Worm (Caenorhabditis elegans) whole organism, L4 larva: ENCODE measurements around the gene M01H9.3.

Experiments
- D1046.2 ChIP-seq: fragments of 200-800 bp; sonication (Bioruptor generic); IDR thresholded peaks from 2 replicates; pipeline ENCODE4 v1.3.6; 2022; ENCODE audit warnings: missing genetic modification characterization, missing compliant biosample characterization
- F37D6.2 ChIP-seq: sonication (generic microtip); optimal IDR thresholded peaks from 2 replicates; lab custom pipeline; 2016; ENCODE audit warnings: mild to moderate bottlenecking, missing genetic modification characterization, missing compliant biosample characterization
- R02D3.7 ChIP-seq: fragments of 150-350 bp; sonication (generic microtip); optimal IDR thresholded peaks from 3 replicates; lab custom pipeline; 2014; ENCODE audit warnings: missing biosample characterization, missing genetic modification characterization
- T20F7.1 ChIP-seq: fragments of 200-800 bp; sonication (Bioruptor generic); optimal IDR thresholded peaks from 2 replicates; lab custom pipeline; 2018; ENCODE audit warnings: mild to moderate bottlenecking, missing genetic modification characterization, missing compliant biosample characterization
- T26A8.4 ChIP-seq: fragments of 200-800 bp; sonication (Bioruptor generic); IDR thresholded peaks from 2 replicates; pipeline ENCODE4 v1.3.6; 2022; ENCODE audit warnings: missing genetic modification characterization, missing compliant biosample characterization
- Y105C5A.15 ChIP-seq: fragments of 200-800 bp; sonication (Bioruptor generic); IDR thresholded peaks from 2 replicates; pipeline ENCODE4 v1.3.6; 2022; ENCODE audit warnings: missing genetic modification characterization, missing compliant biosample characterization
- Y48G9A.11 ChIP-seq: fragments of 200-800 bp; sonication (Bioruptor generic); IDR thresholded peaks from 2 replicates; pipeline ENCODE4 v1.3.6; 2022; ENCODE audit warnings: missing genetic modification reagents, missing genetic modification characterization, missing compliant biosample characterization
- Y5F2A.4 ChIP-seq: fragments of 200-800 bp; sonication (Bioruptor generic); optimal IDR thresholded peaks from 2 replicates; lab custom pipeline; 2018; ENCODE audit warnings: mild to moderate bottlenecking, missing genetic modification characterization, missing compliant biosample characterization
- ZK337.2 ChIP-seq: fragments of 200-800 bp; sonication (Bioruptor generic); IDR thresholded peaks from 2 replicates; pipeline ENCODE4 v1.3.6; 2022; ENCODE audit warnings: missing genetic modification reagents, missing genetic modification characterization, missing compliant biosample characterization
- ZK546.5 ChIP-seq, 2 experiments: sonication (generic microtip); optimal IDR thresholded peaks; 2 replicates each; lab custom pipeline; 2017; ENCODE audit warnings: missing biosample characterization in 2 of 2, missing genetic modification characterization in 2 of 2
- aha-1 ChIP-seq: fragments of 150-350 bp; peaks from one replicate; lab custom pipeline; 2014; ENCODE audit warnings: missing biosample characterization, missing genetic modification characterization
- attf-4 ChIP-seq: sonication (generic microtip); optimal IDR thresholded peaks from 3 replicates; lab custom pipeline; 2017; ENCODE audit warnings: missing biosample characterization, missing genetic modification characterization
- ceh-44 ChIP-seq: fragments of 200-800 bp; sonication (Bioruptor generic); IDR thresholded peaks from 2 replicates; pipeline ENCODE4 v1.3.6; 2022; ENCODE audit warnings: missing genetic modification reagents, missing genetic modification characterization, missing compliant biosample characterization
- ceh-62 ChIP-seq: sonication (generic microtip); optimal IDR thresholded peaks from 2 replicates; lab custom pipeline; 2017; ENCODE audit warnings: missing biosample characterization, missing genetic modification characterization
- ceh-82 ChIP-seq: sonication (generic microtip); optimal IDR thresholded peaks from 2 replicates; lab custom pipeline; 2017; ENCODE audit warnings: missing biosample characterization, missing genetic modification characterization
- ces-1 ChIP-seq: fragments of 150-350 bp; sonication (generic microtip); optimal IDR thresholded peaks from 4 replicates; lab custom pipeline; 2014; ENCODE audit warnings: missing biosample characterization, missing genetic modification reagents, missing genetic modification characterization
- ctbp-1 ChIP-seq: fragments of 200-800 bp; sonication (Bioruptor generic); IDR thresholded peaks from 2 replicates; pipeline ENCODE4 v1.3.6; 2022; ENCODE audit warnings: missing genetic modification reagents, missing genetic modification characterization, missing compliant biosample characterization
- daf-12 ChIP-seq: fragments of 150-350 bp; optimal IDR thresholded peaks from 2 replicates; lab custom pipeline; 2014; ENCODE audit warnings: missing biosample characterization, missing genetic modification reagents, missing genetic modification characterization
- dmd-6 ChIP-seq: fragments of 200-800 bp; sonication (Bioruptor generic); IDR thresholded peaks from 2 replicates; pipeline ENCODE4 v1.3.6; 2022; ENCODE audit warnings: missing genetic modification reagents, missing genetic modification characterization, missing compliant biosample characterization
- dmd-9 ChIP-seq: fragments of 200-800 bp; sonication (Bioruptor generic); IDR thresholded peaks from 2 replicates; pipeline ENCODE4 v1.3.6; 2022; ENCODE audit warnings: missing genetic modification reagents, missing genetic modification characterization, missing compliant biosample characterization
- egl-27 ChIP-seq: sonication (generic microtip); optimal IDR thresholded peaks from 3 replicates; lab custom pipeline; 2017; ENCODE audit warnings: missing biosample characterization, missing genetic modification reagents, missing genetic modification characterization
- egl-43 ChIP-seq: fragments of 200-800 bp; sonication (Bioruptor generic); IDR thresholded peaks from 2 replicates; pipeline ENCODE4 v1.3.6; 2022; ENCODE audit warnings: missing genetic modification reagents, missing genetic modification characterization, missing compliant biosample characterization
- hif-1 ChIP-seq, 2 experiments: sonication (generic microtip); optimal IDR thresholded peaks; 2 replicates each; lab custom pipeline; 2016 to 2017; ENCODE audit warnings: missing compliant biosample characterization in 2 of 2, missing genetic modification characterization in 2 of 2, missing genetic modification reagents in 2 of 2, missing genotype in 2 of 2, mild to moderate bottlenecking in 1 of 2
- hlh-11 ChIP-seq: fragments of 200-800 bp; sonication (Bioruptor generic); optimal IDR thresholded peaks from 2 replicates; lab custom pipeline; 2018; ENCODE audit warnings: mild to moderate bottlenecking, missing genetic modification characterization, missing compliant biosample characterization
- hmg-1.1 ChIP-seq: fragments of 200-800 bp; sonication (Bioruptor generic); IDR thresholded peaks from 2 replicates; pipeline ENCODE4 v1.3.6; 2022; ENCODE audit warnings: missing genetic modification reagents, missing genetic modification characterization, missing compliant biosample characterization
- lim-7 ChIP-seq: fragments of 200-800 bp; sonication (Bioruptor generic); IDR thresholded peaks from 2 replicates; pipeline ENCODE4 v1.3.6; 2022; ENCODE audit warnings: missing genetic modification characterization, missing compliant biosample characterization
- lin-15B ChIP-seq: fragments of 150-350 bp; sonication (generic microtip); optimal IDR thresholded peaks from 3 replicates; lab custom pipeline; 2014; ENCODE audit warnings: missing biosample characterization, missing genetic modification characterization
- madf-9 ChIP-seq: fragments of 200-800 bp; sonication (Bioruptor generic); conservative IDR thresholded peaks from 2 replicates; pipeline ENCODE4 v1.3.6; 2022; ENCODE audit warnings: missing genetic modification reagents, missing genetic modification characterization, missing compliant biosample characterization
- mdl-1 ChIP-seq, 2 experiments: fragments of 150-350 bp in 1 of 2; sonication (generic microtip) in 1 of 2; optimal IDR thresholded peaks; 2 replicates each; lab custom pipeline; 2014 to 2017; ENCODE audit warnings: missing biosample characterization in 2 of 2, missing genetic modification characterization in 2 of 2
- mdt-29 ChIP-seq: fragments of 200-800 bp; sonication (Bioruptor generic); IDR thresholded peaks from 2 replicates; pipeline ENCODE4 v1.3.6; 2022; ENCODE audit warnings: missing genetic modification reagents, missing genetic modification characterization, missing compliant biosample characterization
- mxl-3 ChIP-seq: fragments of 200-800 bp; sonication (Bioruptor generic); optimal IDR thresholded peaks from 2 replicates; lab custom pipeline; 2018; ENCODE audit warnings: mild to moderate bottlenecking, missing genetic modification characterization, missing compliant biosample characterization
- nhr-102 ChIP-seq: sonication (generic microtip); optimal IDR thresholded peaks from 2 replicates; lab custom pipeline; 2016; ENCODE audit warnings: mild to moderate bottlenecking, missing genetic modification characterization, moderate library complexity, missing compliant biosample characterization
- nhr-11 ChIP-seq: fragments of 150-350 bp; optimal IDR thresholded peaks from 2 replicates; lab custom pipeline; 2014; ENCODE audit warnings: missing biosample characterization, missing genetic modification characterization
- nhr-25 ChIP-seq: sonication (generic microtip); optimal IDR thresholded peaks from 2 replicates; lab custom pipeline; 2017; ENCODE audit warnings: missing genetic modification characterization, mild to moderate bottlenecking, missing compliant biosample characterization, antibody characterized with exemption, moderate library complexity, borderline replicate concordance; ENCODE audit not compliant: insufficient read depth
- pha-4 ChIP-seq, 2 experiments: fragments of 150-350 bp in 1 of 2; fragments of 200-800 bp in 1 of 2; sonication (Bioruptor generic) in 1 of 2; IDR thresholded peaks in 1 of 2; optimal IDR thresholded peaks in 1 of 2; 2 replicates each; pipeline versions ENCODE4 v1.3.6 to Lab custom; 2014 to 2022; ENCODE audit warnings: missing genetic modification characterization in 2 of 2, missing genetic modification reagents in 2 of 2, missing biosample characterization in 1 of 2, missing compliant biosample characterization in 1 of 2
- sdz-12 ChIP-seq: fragments of 200-800 bp; sonication (Bioruptor generic); optimal IDR thresholded peaks from 2 replicates; lab custom pipeline; 2018; ENCODE audit warnings: mild to moderate bottlenecking, missing genetic modification characterization, missing compliant biosample characterization
- set-16 ChIP-seq: fragments of 200-800 bp; sonication (Bioruptor generic); IDR thresholded peaks from 2 replicates; pipeline ENCODE4 v1.3.6; 2022; ENCODE audit warnings: missing genetic modification reagents, missing genetic modification characterization, missing compliant biosample characterization
- skn-1 ChIP-seq: fragments of 150-350 bp; optimal IDR thresholded peaks from 2 replicates; lab custom pipeline; 2014; ENCODE audit warnings: missing biosample characterization, missing genetic modification characterization
- snpc-1.2 ChIP-seq: fragments of 200-800 bp; sonication (Bioruptor generic); IDR thresholded peaks from 2 replicates; pipeline ENCODE4 v1.3.6; 2022; ENCODE audit warnings: missing genetic modification reagents, missing genetic modification characterization, missing compliant biosample characterization
- tra-1 ChIP-seq: fragments of 200-800 bp; sonication (Bioruptor generic); IDR thresholded peaks from 2 replicates; pipeline ENCODE4 v1.3.6; 2022; ENCODE audit warnings: missing genetic modification reagents, missing genetic modification characterization, missing compliant biosample characterization
- unc-39 ChIP-seq: sonication (generic microtip); optimal IDR thresholded peaks from 2 replicates; lab custom pipeline; 2017; ENCODE audit warnings: missing biosample characterization, missing genetic modification characterization
- zag-1 ChIP-seq: fragments of 150-350 bp; optimal IDR thresholded peaks from 2 replicates; lab custom pipeline; 2014; ENCODE audit warnings: missing biosample characterization, missing genetic modification characterization
- zfp-2 ChIP-seq: sonication (generic microtip); optimal IDR thresholded peaks from 2 replicates; lab custom pipeline; 2016; ENCODE audit warnings: mild to moderate bottlenecking, missing genetic modification characterization, missing compliant biosample characterization
- zfp-3 ChIP-seq: fragments of 200-800 bp; sonication (Bioruptor generic); conservative IDR thresholded peaks from 2 replicates; pipeline ENCODE4 v1.3.6; 2022; ENCODE audit warnings: missing genetic modification reagents, missing genetic modification characterization, missing compliant biosample characterization

M01H9.3 gene

DNA sequence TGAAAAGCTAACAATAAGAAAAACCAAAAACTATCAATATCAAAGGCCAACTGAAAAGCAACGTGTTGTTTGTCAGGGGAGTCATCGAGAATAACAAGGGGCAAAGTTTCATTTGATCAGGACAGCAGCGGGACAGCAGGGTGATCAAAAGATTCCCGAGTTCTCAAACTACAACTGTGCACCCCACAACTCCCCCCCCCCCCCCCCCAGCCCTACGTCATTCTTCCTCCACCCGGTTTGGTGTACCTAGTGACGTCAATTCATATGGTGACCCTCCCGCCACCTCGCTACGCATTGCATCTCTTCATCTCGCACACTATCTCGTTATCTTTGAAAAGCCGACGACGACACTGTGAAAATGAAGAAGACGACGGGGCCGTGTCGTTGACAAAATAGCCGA lies 3.1 kb downstream of the M01H9.3 start:
- no peak for TF ChIP-seq nhr-25
- peak in 1 of 2 experiments; percentile 16 for TF ChIP-seq hif-1 (tag; optimal IDR thresholded peaks at IDR 0.05; lab: Kevin White, UChicago)
- TF ChIP-seq D1046.2 (GFP tag; lab: Robert Waterston, UW): no peak
- 0 out of 2 replicates have a peak, but pooled peaks have one; percentile 25 for TF ChIP-seq madf-9 (GFP tag; lab: Robert Waterston, UW)
- TF ChIP-seq hlh-11 (tag; lab: Kevin White, UChicago): peak; percentile 58
- TF ChIP-seq zfp-3 (GFP tag; lab: Robert Waterston, UW): no peak
- TF ChIP-seq nhr-102 (tag; lab: Kevin White, UChicago): no peak
- TF ChIP-seq ceh-44: no peak
- TF ChIP-seq ctbp-1 (GFP tag; lab: Robert Waterston, UW): 0 out of 2 replicates have a peak, but pooled peaks have one; percentile 32
- no peak for TF ChIP-seq unc-39
- no peak for TF ChIP-seq ZK546.5 (tag; optimal IDR thresholded peaks at IDR 0.05; lab: Kevin White, UChicago)
- no peak for TF ChIP-seq lin-15B
- 0 out of 2 replicates have a peak, but pooled peaks have one; percentile 13 for TF ChIP-seq hmg-1.1 (GFP tag; lab: Robert Waterston, UW)
- TF ChIP-seq set-16 (GFP tag; lab: Robert Waterston, UW): peak; percentile 65
- no peak for TF ChIP-seq dmd-6 (GFP tag; lab: Robert Waterston, UW)
- no peak for TF ChIP-seq F37D6.2 (tag; lab: Kevin White, UChicago)
- no peak for TF ChIP-seq ces-1 (GFP tag; lab: Kevin White, UChicago)
- TF ChIP-seq ZK337.2: no peak
- TF ChIP-seq Y105C5A.15: no peak
- no peak for TF ChIP-seq attf-4 (tag; lab: Kevin White, UChicago)
- no peak for TF ChIP-seq daf-12 (tag; lab: Kevin White, UChicago)
- no peak for TF ChIP-seq ceh-82 (tag; lab: Kevin White, UChicago)
- TF ChIP-seq lim-7 (GFP tag; lab: Robert Waterston, UW): 0 out of 2 replicates have a peak, but pooled peaks have one; percentile 27
- peak; percentile 9; the same call in 1 of the 2 replicates for TF ChIP-seq pha-4 (GFP tag; IDR thresholded peaks at IDR 0.05; lab: Robert Waterston, UW)
- no peak for TF ChIP-seq pha-4 (tag; optimal IDR thresholded peaks at IDR 0.05; lab: Kevin White, UChicago)
- no peak for TF ChIP-seq aha-1 (tag; lab: Kevin White, UChicago)
- TF ChIP-seq T20F7.1 (GFP tag; lab: Kevin White, UChicago): no peak
- peak; percentile 36; the same call in 1 of the 2 replicates for TF ChIP-seq T26A8.4 (GFP tag; lab: Robert Waterston, UW)
- TF ChIP-seq zfp-2 (tag; lab: Kevin White, UChicago): no peak
- TF ChIP-seq mxl-3 (GFP tag; lab: Kevin White, UChicago): peak; percentile 24
- no peak for TF ChIP-seq tra-1 (GFP tag; lab: Robert Waterston, UW)
- TF ChIP-seq snpc-1.2 (GFP tag; lab: Robert Waterston, UW): no peak
- no peak for TF ChIP-seq egl-27 (tag; lab: Kevin White, UChicago)
- peak; percentile 28; the same call in 1 of the 2 replicates for TF ChIP-seq mdt-29 (GFP tag; lab: Robert Waterston, UW)
- TF ChIP-seq egl-43 (GFP tag; lab: Robert Waterston, UW): 0 out of 2 replicates have a peak, but pooled peaks have one; percentile 41
- TF ChIP-seq mdl-1 (tag; optimal IDR thresholded peaks at IDR 0.05; lab: Kevin White, UChicago): no peak
- peak; percentile 45 for TF ChIP-seq sdz-12 (GFP tag; lab: Kevin White, UChicago)
- TF ChIP-seq R02D3.7 (tag; lab: Kevin White, UChicago): no peak
- no peak for TF ChIP-seq skn-1
- no peak for TF ChIP-seq nhr-11 (tag; lab: Kevin White, UChicago)
- TF ChIP-seq Y5F2A.4 (GFP tag; lab: Kevin White, UChicago): no peak
- no peak for TF ChIP-seq dmd-9 (GFP tag; lab: Robert Waterston, UW)
- 0 out of 2 replicates have a peak, but pooled peaks have one; percentile 5 for TF ChIP-seq Y48G9A.11
- TF ChIP-seq ceh-62 (tag; lab: Kevin White, UChicago): no peak
- no peak for TF ChIP-seq zag-1 (tag; lab: Kevin White, UChicago)
